Worm (Caenorhabditis elegans): Measurements from ENCODE around the gene F56A8.3.
A peak's percentile ranks its signal among the peaks of the same experiment; 100 is the strongest.

Gene F56A8.3

ce11 chrIII:13225019-13225418, 31.7 kb upstream of the F56A8.3 start (continued):
- TF ChIP-seq elt-3 (tag; optimal IDR thresholded peaks at IDR 0.05), result no peak
- no peak for TF ChIP-seq mep-1 (tag; optimal IDR thresholded peaks at IDR 0.05)
- TF ChIP-seq swsn-7 (tag; optimal IDR thresholded peaks at IDR 0.05), result no peak
- TF ChIP-seq lin-14 (GFP tag; optimal IDR thresholded peaks at IDR 0.05), result no peak
- TF ChIP-seq tbx-2 (tag; optimal IDR thresholded peaks at IDR 0.05), result peak; percentile 4
- TF ChIP-seq unc-62 (GFP tag; optimal IDR thresholded peaks at IDR 0.05), result no peak
- no peak for TF ChIP-seq nhr-237 (tag; optimal IDR thresholded peaks at IDR 0.05)
- TF ChIP-seq unc-130 (tag; optimal IDR thresholded peaks at IDR 0.05), result no peak
- TF ChIP-seq egl-27 (tag; optimal IDR thresholded peaks at IDR 0.05), result no peak
- TF ChIP-seq ama-1 (optimal IDR thresholded peaks at IDR 0.05), result no peak
- no peak for TF ChIP-seq snpc-4 (tag; optimal IDR thresholded peaks at IDR 0.05)
- no peak for TF ChIP-seq nhr-77 (tag; optimal IDR thresholded peaks at IDR 0.05)
- no peak for TF ChIP-seq blmp-1 (tag; optimal IDR thresholded peaks at IDR 0.05)
- peak; percentile 22; the same call in 1 of the 2 replicates for TF ChIP-seq nhr-19 (GFP tag; conservative IDR thresholded peaks at IDR 0.05)
- TF ChIP-seq ztf-4 (tag; optimal IDR thresholded peaks at IDR 0.05), result no peak
- TF ChIP-seq nhr-85 (tag), result no peak
- no peak for TF ChIP-seq hpl-2 (GFP tag; optimal IDR thresholded peaks at IDR 0.05)
- TF ChIP-seq ets-5 (GFP tag; IDR thresholded peaks at IDR 0.05), result no peak
- TF ChIP-seq ceh-88 (GFP tag; IDR thresholded peaks at IDR 0.05), result no peak
- TF ChIP-seq nhr-11 (tag; optimal IDR thresholded peaks at IDR 0.05), result no peak
- no peak for TF ChIP-seq pag-3 (tag; optimal IDR thresholded peaks at IDR 0.05; ENCODE audit: borderline replicate concordance, insufficient read depth)
- TF ChIP-seq fos-1 (tag; optimal IDR thresholded peaks at IDR 0.05), result no peak
- no peak for TF ChIP-seq nhr-71 (tag; optimal IDR thresholded peaks at IDR 0.05)
- no peak for TF ChIP-seq hlh-17 (GFP tag; optimal IDR thresholded peaks at IDR 0.05; ENCODE audit: borderline replicate concordance)
- TF ChIP-seq zip-4 (GFP tag; optimal IDR thresholded peaks at IDR 0.05), result no peak
- TF ChIP-seq ces-1 (GFP tag; optimal IDR thresholded peaks at IDR 0.05), result no peak
- TF ChIP-seq Y116A8C.19 (tag; optimal IDR thresholded peaks at IDR 0.05; ENCODE audit: borderline replicate concordance), result no peak
- TF ChIP-seq lir-3 (tag; optimal IDR thresholded peaks at IDR 0.05; ENCODE audit: poor library complexity), result no peak
- no peak for TF ChIP-seq skn-1 (tag; optimal IDR thresholded peaks at IDR 0.05)
- TF ChIP-seq fkh-10 (GFP tag; optimal IDR thresholded peaks at IDR 0.05), result no peak
- TF ChIP-seq isw-1 (GFP tag; IDR thresholded peaks at IDR 0.05), result no peak

ce11 chrIII:13245281-13245680, 11.4 kb upstream of the F56A8.3 start, which contains the start of gene Y43F4A.4:
TSS of gene Y43F4A.4 (plus strand) at chrIII:13245581.
- peak; percentile 21; the same call in 1 of the 2 replicates for TF ChIP-seq mab-9 (GFP tag; IDR thresholded peaks at IDR 0.05)

- TF ChIP-seq vab-15 (tag; optimal IDR thresholded peaks at IDR 0.05), result no peak
- no peak for TF ChIP-seq unc-98 (GFP tag; IDR thresholded peaks at IDR 0.05)
- TF ChIP-seq efl-3 (GFP tag; optimal IDR thresholded peaks at IDR 0.05), result no peak
- no peak for TF ChIP-seq ama-1 (optimal IDR thresholded peaks at IDR 0.05)
- TF ChIP-seq fos-1 (tag; optimal IDR thresholded peaks at IDR 0.05), result no peak
Measured at ce11 chrIII:13246265-13246664, 10.4 kb upstream of the F56A8.3 start, which contains the start of gene anoh-1. TSS of gene anoh-1 (plus strand) at chrIII:13246565.

- TF ChIP-seq elt-2 (tag; optimal IDR thresholded peaks at IDR 0.05), result no peak
- no peak for TF ChIP-seq fkh-8 (tag; optimal IDR thresholded peaks at IDR 0.05)
- no peak for TF ChIP-seq skn-1 (tag; optimal IDR thresholded peaks at IDR 0.05)
- TF ChIP-seq fos-1 (tag; optimal IDR thresholded peaks at IDR 0.05), result no peak
- no peak for TF ChIP-seq aly-2 (tag; optimal IDR thresholded peaks at IDR 0.05)
- TF ChIP-seq ceh-8 (GFP tag; optimal IDR thresholded peaks at IDR 0.05), result no peak
- no peak for TF ChIP-seq mab-9 (GFP tag; IDR thresholded peaks at IDR 0.05)
- no peak for TF ChIP-seq elt-3 (tag; optimal IDR thresholded peaks at IDR 0.05)
- no peak for TF ChIP-seq jun-1 (tag; optimal IDR thresholded peaks at IDR 0.05)
- TF ChIP-seq ces-1 (GFP tag; optimal IDR thresholded peaks at IDR 0.05), result no peak
- no peak for TF ChIP-seq dpl-1 (GFP tag; optimal IDR thresholded peaks at IDR 0.05)
- no peak for TF ChIP-seq efl-1 (optimal IDR thresholded peaks at IDR 0.05)
- no peak for TF ChIP-seq efl-1 (GFP tag; optimal IDR thresholded peaks at IDR 0.05 in 1 of 2)
- no peak for TF ChIP-seq nhr-28 (tag; optimal IDR thresholded peaks at IDR 0.05)
- no peak for TF ChIP-seq fkh-4 (tag; optimal IDR thresholded peaks at IDR 0.05; ENCODE audit: borderline replicate concordance)
- TF ChIP-seq irx-1 (tag; optimal IDR thresholded peaks at IDR 0.05), result no peak
Measured at ce11 chrIII:13254178-13254725, 2.4 kb upstream of the F56A8.3 start, which contains the start of gene F56A8.9. TSS of gene F56A8.9 (plus strand) at chrIII:13254675.
